Fruit fly (Drosophila melanogaster): ENCODE results near the gene fd3F.
A peak's percentile ranks its signal among the peaks of the same experiment; 100 is the strongest.

The fd3F gene

dm6 chrX:3845340-3846161 is 43.4 kb downstream of the fd3F start (continued):
- no peak for TF ChIP-seq CG10565 (GFP tag; optimal IDR thresholded peaks at IDR 0.05)
- 0 out of 2 replicates have a peak, but pooled peaks have one; percentile 37 for TF ChIP-seq Awh (GFP tag; IDR thresholded peaks at IDR 0.05)
- TF ChIP-seq shn (GFP tag; optimal IDR thresholded peaks at IDR 0.05): no peak
- TF ChIP-seq unpg (GFP tag; optimal IDR thresholded peaks at IDR 0.05): peak; percentile 14
- TF ChIP-seq HLH54F (GFP tag; optimal IDR thresholded peaks at IDR 0.05): no peak
- no peak for TF ChIP-seq CG30431 (GFP tag; optimal IDR thresholded peaks at IDR 0.05)
- peak; percentile 38 for TF ChIP-seq fd64A (GFP tag; optimal IDR thresholded peaks at IDR 0.05)
- TF ChIP-seq Xbp1 (GFP tag; optimal IDR thresholded peaks at IDR 0.05): no peak
- TF ChIP-seq CG7987 (GFP tag; optimal IDR thresholded peaks at IDR 0.05): no peak
- peak; percentile 29 for TF ChIP-seq HmgZ (tag; optimal IDR thresholded peaks at IDR 0.05)
- no peak for TF ChIP-seq peb (GFP tag; IDR thresholded peaks at IDR 0.05)
- peak; percentile 75; the same call in 2 of the 3 replicates for TF ChIP-seq ci (GFP tag; IDR thresholded peaks at IDR 0.05)
- TF ChIP-seq CG8290 (GFP tag; optimal IDR thresholded peaks at IDR 0.05): no peak
- no peak for TF ChIP-seq CG8290 (tag; optimal IDR thresholded peaks at IDR 0.05)
- TF ChIP-seq CG18619 (GFP tag; optimal IDR thresholded peaks at IDR 0.05): no peak
- no peak for TF ChIP-seq dan (GFP tag; IDR thresholded peaks at IDR 0.05)
- no peak for TF ChIP-seq Opbp (GFP tag; IDR thresholded peaks at IDR 0.05; ENCODE audit: partially characterized antibody)
- no peak for TF ChIP-seq org-1 (GFP tag; optimal IDR thresholded peaks at IDR 0.05)
- TF ChIP-seq CG8765 (GFP tag; IDR thresholded peaks at IDR 0.05): no peak
- TF ChIP-seq btn (GFP tag; optimal IDR thresholded peaks at IDR 0.05): no peak
- no peak for TF ChIP-seq dmrt99B (tag; optimal IDR thresholded peaks at IDR 0.05)
- TF ChIP-seq ase (GFP tag; IDR thresholded peaks at IDR 0.05): no peak
- TF ChIP-seq Lim3 (GFP tag; IDR thresholded peaks at IDR 0.05): no peak
- no peak for TF ChIP-seq CG6683 (GFP tag; optimal IDR thresholded peaks at IDR 0.05)
- TF ChIP-seq vvl (GFP tag; IDR thresholded peaks at IDR 0.05): no peak; the same call in 1 of the 2 replicates
- TF ChIP-seq kay (GFP tag; optimal IDR thresholded peaks at IDR 0.05): no peak
- TF ChIP-seq B-H1 (GFP tag; IDR thresholded peaks at IDR 0.05): no peak
- no peak for TF ChIP-seq nmo (GFP tag; optimal IDR thresholded peaks at IDR 0.05)
- no peak for TF ChIP-seq Hmx (GFP tag; optimal IDR thresholded peaks at IDR 0.05)
- TF ChIP-seq CG11504 (tag; optimal IDR thresholded peaks at IDR 0.05): no peak
- TF ChIP-seq CG3281 (GFP tag; optimal IDR thresholded peaks at IDR 0.05): no peak
- TF ChIP-seq CG5245 (GFP tag; optimal IDR thresholded peaks at IDR 0.05): no peak
- TF ChIP-seq CG5180 (GFP tag; optimal IDR thresholded peaks at IDR 0.05): peak; percentile 2
- TF ChIP-seq Nf-YC (tag; optimal IDR thresholded peaks at IDR 0.05): peak; percentile 9
- 0 out of 2 replicates have a peak, but pooled peaks have one; percentile 28 for TF ChIP-seq Drgx (GFP tag; IDR thresholded peaks at IDR 0.05)
- no peak for TF ChIP-seq CG31388 (GFP tag; optimal IDR thresholded peaks at IDR 0.05)
- TF ChIP-seq CG12071 (GFP tag; optimal IDR thresholded peaks at IDR 0.05): peak; percentile 51
- TF ChIP-seq Rfx (GFP tag; IDR thresholded peaks at IDR 0.05): peak; percentile 40; the same call in 1 of the 2 replicates
- no peak for TF ChIP-seq Dip2 (GFP tag; IDR thresholded peaks at IDR 0.05)
- 0 out of 2 replicates have a peak, but pooled peaks have one; percentile 8 for TF ChIP-seq Scr (GFP tag; IDR thresholded peaks at IDR 0.05; ENCODE audit: partially characterized antibody)
- TF ChIP-seq CG9876 (GFP tag; optimal IDR thresholded peaks at IDR 0.05): no peak
- no peak for TF ChIP-seq sima (GFP tag; optimal IDR thresholded peaks at IDR 0.05)
- no peak for TF ChIP-seq slp2 (GFP tag; optimal IDR thresholded peaks at IDR 0.05)
- no peak for TF ChIP-seq tll (GFP tag; optimal IDR thresholded peaks at IDR 0.05)
- peak; percentile 51 for TF ChIP-seq CG1832 (GFP tag; optimal IDR thresholded peaks at IDR 0.05)
- no peak for TF ChIP-seq eve (GFP tag; optimal IDR thresholded peaks at IDR 0.05)
- no peak for TF ChIP-seq tap (tag; optimal IDR thresholded peaks at IDR 0.05)
- no peak for TF ChIP-seq tna (GFP tag; IDR thresholded peaks at IDR 0.05; ENCODE audit: partially characterized antibody)
- no peak for TF ChIP-seq Abd-B (GFP tag; optimal IDR thresholded peaks at IDR 0.05)
- no peak for TF ChIP-seq CG10959 (GFP tag; IDR thresholded peaks at IDR 0.05)

Measured in whole organism, embryonic.